Worm (Caenorhabditis elegans) whole organism, midembryonic: ENCODE results near the gene acy-4.

ENCODE experiments used
- T22C8.4 ChIP-seq: fragments of 200-800 bp; sonication (Bioruptor generic); IDR thresholded peaks from 2 replicates; pipeline ENCODE4 v1.3.6; 2022; ENCODE audit warnings: missing genetic modification characterization, missing compliant biosample characterization
- cog-1 ChIP-seq: sonication (generic microtip); optimal IDR thresholded peaks from 2 replicates; lab custom pipeline; 2016; ENCODE audit warnings: missing genetic modification characterization, missing compliant biosample characterization
- flt-1 ChIP-seq: fragments of 200-800 bp; sonication (Bioruptor generic); IDR thresholded peaks from 2 replicates; pipeline ENCODE4 v1.3.6; 2022; ENCODE audit warnings: missing genetic modification characterization, missing compliant biosample characterization
- klf-2 ChIP-seq: fragments of 200-800 bp; sonication (Bioruptor generic); conservative IDR thresholded peaks from 2 replicates; pipeline ENCODE4 v1.3.6; 2022; ENCODE audit warnings: missing genetic modification reagents, missing genetic modification characterization, missing compliant biosample characterization
- med-1 ChIP-seq: sonication (generic microtip); optimal IDR thresholded peaks from 2 replicates; lab custom pipeline; 2017; ENCODE audit warnings: missing genetic modification characterization, mild to moderate bottlenecking, missing compliant biosample characterization, antibody characterized with exemption, missing genetic modification reagents; ENCODE audit not compliant: insufficient read depth
- ref-1 ChIP-seq: fragments of 200-800 bp; sonication (Bioruptor generic); conservative IDR thresholded peaks from 2 replicates; pipeline ENCODE4 v1.3.6; 2022; ENCODE audit warnings: missing genetic modification reagents, missing genetic modification characterization, missing compliant biosample characterization
- tab-1 ChIP-seq: fragments of 200-800 bp; sonication (Bioruptor generic); IDR thresholded peaks from 2 replicates; pipeline ENCODE4 v1.3.6; 2022; ENCODE audit warnings: missing genetic modification characterization, missing compliant biosample characterization
- ztf-23 ChIP-seq: fragments of 200-800 bp; sonication (Bioruptor generic); IDR thresholded peaks from 2 replicates; pipeline ENCODE4 v1.3.6; 2022; ENCODE audit warnings: missing genetic modification reagents, missing genetic modification characterization, missing compliant biosample characterization

- TF ChIP-seq klf-2 (GFP tag; lab: Robert Waterston, UW) = no peak
- no peak for TF ChIP-seq cog-1 (tag; lab: Kevin White, UChicago)
- TF ChIP-seq tab-1 (GFP tag; lab: Robert Waterston, UW) = no peak
- TF ChIP-seq med-1 (GFP tag; lab: Kevin White, UChicago) = no peak
- TF ChIP-seq flt-1 (GFP tag; lab: Robert Waterston, UW) = no peak
- no peak for TF ChIP-seq T22C8.4 (GFP tag; lab: Robert Waterston, UW)
- no peak for TF ChIP-seq ref-1 (GFP tag; lab: Robert Waterston, UW)
- no peak for TF ChIP-seq ztf-23
These were observed 13.4 kb downstream of the acy-4 start, which contains the start of gene M03E7.2 for ce11 chrV:5617301-5617700.
